Fruit fly (Drosophila melanogaster) whole organism, wandering third instar larva: ENCODE results near the gene MTF-1.

Source experiments
- Abd-B ChIP-seq: fragments of >200 bp; optimal IDR thresholded peaks from 2 replicates; lab custom pipeline; 2017; ENCODE audit warnings: missing biosample characterization, missing genetic modification characterization
- CG32264 ChIP-seq: fragments of 200-800 bp; sonication (Bioruptor generic); optimal IDR thresholded peaks from 2 replicates; lab custom pipeline; 2016; ENCODE audit warnings: missing biosample characterization, missing genetic modification characterization
- CG9705 ChIP-seq: fragments of 200-800 bp; sonication (Bioruptor generic); optimal IDR thresholded peaks from 2 replicates; lab custom pipeline; 2018; ENCODE audit warnings: missing biosample characterization, mild to moderate bottlenecking, missing genetic modification characterization
- CrebA ChIP-seq: fragments of 200-800 bp; sonication (Bioruptor generic); optimal IDR thresholded peaks from 2 replicates; lab custom pipeline; 2016; ENCODE audit warnings: missing biosample characterization, mild to moderate bottlenecking, missing genetic modification characterization, borderline replicate concordance
- Dfd ChIP-seq: fragments of >200 bp; optimal IDR thresholded peaks from 2 replicates; lab custom pipeline; 2017; ENCODE audit warnings: missing biosample characterization, missing genetic modification characterization
- Dif ChIP-seq: fragments of 200-275, 200-300 bp; sonication (Bioruptor generic); optimal IDR thresholded peaks from 2 replicates; lab custom pipeline; 2018; ENCODE audit warnings: missing biosample characterization, missing genetic modification characterization; ENCODE audit not compliant: partially characterized antibody
- GATAd ChIP-seq: sonication (Bioruptor generic); optimal IDR thresholded peaks from 2 replicates; lab custom pipeline; 2016; ENCODE audit warnings: missing biosample characterization, missing genetic modification characterization
- HLH106 ChIP-seq: fragments of 200-800 bp; optimal IDR thresholded peaks from 3 replicates; lab custom pipeline; 2019; ENCODE audit warnings: missing biosample characterization, mild to moderate bottlenecking, missing genetic modification characterization, moderate library complexity
- Hnf4 ChIP-seq: fragments of 200-800 bp; sonication (Bioruptor generic); optimal IDR thresholded peaks from 2 replicates; lab custom pipeline; 2016; ENCODE audit warnings: missing biosample characterization, mild to moderate bottlenecking, missing genetic modification characterization
- Hr78 ChIP-seq: fragments of >200 bp; optimal IDR thresholded peaks from 2 replicates; lab custom pipeline; 2017; ENCODE audit warnings: missing biosample characterization, missing genetic modification characterization
- Hr83 ChIP-seq: fragments of 200-300 bp; sonication (Bioruptor generic); optimal IDR thresholded peaks from 2 replicates; lab custom pipeline; 2016; ENCODE audit warnings: missing biosample characterization, mild to moderate bottlenecking, missing genetic modification characterization, moderate library complexity; ENCODE audit not compliant: poor library complexity, severe bottlenecking
- Jra ChIP-seq: sonication (Bioruptor generic); optimal IDR thresholded peaks from 2 replicates; lab custom pipeline; 2016; ENCODE audit warnings: missing biosample characterization, missing genetic modification characterization
- Mio ChIP-seq: sonication (Bioruptor generic); optimal IDR thresholded peaks from 2 replicates; lab custom pipeline; 2016; ENCODE audit warnings: missing biosample characterization, missing genetic modification characterization
- Myc ChIP-seq: fragments of >200 bp; optimal IDR thresholded peaks from 2 replicates; lab custom pipeline; 2017
- N ChIP-seq: fragments of >200 bp; optimal IDR thresholded peaks from 2 replicates; lab custom pipeline; 2018; ENCODE audit warnings: missing biosample characterization, missing external identifiers, missing genetic modification characterization
- OdsH ChIP-seq: fragments of 200-800 bp; sonication (Bioruptor generic); optimal IDR thresholded peaks from 2 replicates; lab custom pipeline; 2016; ENCODE audit warnings: missing biosample characterization, mild to moderate bottlenecking, missing genetic modification characterization
- Rel ChIP-seq, 2 experiments: fragments of 200-800 bp; sonication (Bioruptor generic) in 1 of 2; optimal IDR thresholded peaks; 2 replicates in 1 of 2; 3 replicates in 1 of 2; lab custom pipeline; 2016 to 2019; ENCODE audit warnings: mild to moderate bottlenecking in 2 of 2, missing biosample characterization in 2 of 2, missing genetic modification characterization in 2 of 2, moderate library complexity in 1 of 2
- Sp1 ChIP-seq: fragments of 200-800 bp; sonication (Bioruptor generic); optimal IDR thresholded peaks from 3 replicates; lab custom pipeline; 2019; ENCODE audit warnings: missing biosample characterization, mild to moderate bottlenecking, missing genetic modification characterization, moderate library complexity
- Vsx2 ChIP-seq: fragments of 200-300, 225-300 bp; sonication (Bioruptor generic); optimal IDR thresholded peaks from 2 replicates; lab custom pipeline; 2018; ENCODE audit warnings: missing biosample characterization, missing genetic modification characterization; ENCODE audit not compliant: partially characterized antibody
- br ChIP-seq: fragments of 200-800 bp; sonication (Bioruptor generic); optimal IDR thresholded peaks from 2 replicates; lab custom pipeline; 2016; ENCODE audit warnings: missing biosample characterization, missing genetic modification characterization
- brk ChIP-seq: fragments of 200-800 bp; sonication (Bioruptor generic); optimal IDR thresholded peaks from 2 replicates; lab custom pipeline; 2016; ENCODE audit warnings: missing biosample characterization, mild to moderate bottlenecking, missing genetic modification characterization
- dl ChIP-seq, 2 experiments: fragments of 175-275, 200-275 bp in 1 of 2; fragments of 200-275 bp in 1 of 2; sonication (Bioruptor generic); optimal IDR thresholded peaks; lab custom pipeline; 2018; ENCODE audit warnings: mild to moderate bottlenecking in 2 of 2, missing biosample characterization in 2 of 2, missing genetic modification characterization in 2 of 2, moderate library complexity in 2 of 2; ENCODE audit not compliant: partially characterized antibody in 2 of 2, insufficient read depth in 1 of 2
- dmrt93B ChIP-seq: fragments of 200-800 bp; sonication (Bioruptor generic); optimal IDR thresholded peaks from 2 replicates; lab custom pipeline; 2018; ENCODE audit warnings: missing biosample characterization, mild to moderate bottlenecking, missing genetic modification characterization
- dsf ChIP-seq: sonication (Bioruptor generic); optimal IDR thresholded peaks from 2 replicates; lab custom pipeline; 2016; ENCODE audit warnings: missing biosample characterization, missing genetic modification characterization, borderline replicate concordance
- ey ChIP-seq: fragments of 200-800 bp; sonication (Bioruptor generic); optimal IDR thresholded peaks from 2 replicates; lab custom pipeline; 2016; ENCODE audit warnings: missing biosample characterization, missing genetic modification characterization
- foxo ChIP-seq, 2 experiments: fragments of 200-800 bp; sonication (Bioruptor generic); optimal IDR thresholded peaks; 2 replicates in 1 of 2; 3 replicates in 1 of 2; lab custom pipeline; 2016 to 2017; ENCODE audit warnings: missing biosample characterization in 2 of 2, missing genetic modification characterization in 2 of 2
- fru ChIP-seq: fragments of 200-800 bp; sonication (Bioruptor generic); optimal IDR thresholded peaks from 3 replicates; lab custom pipeline; 2016; ENCODE audit warnings: missing biosample characterization, mild to moderate bottlenecking, missing genetic modification characterization
- h ChIP-seq: fragments of 200-800 bp; sonication (Bioruptor generic); optimal IDR thresholded peaks from 3 replicates; lab custom pipeline; 2016; ENCODE audit warnings: missing biosample characterization, mild to moderate bottlenecking, missing genetic modification characterization
- jim ChIP-seq: fragments of 175-275, 200-325 bp; sonication (Bioruptor generic); optimal IDR thresholded peaks from 2 replicates; lab custom pipeline; 2016; ENCODE audit warnings: missing biosample characterization, mild to moderate bottlenecking, missing genetic modification characterization
- lola ChIP-seq: fragments of >200 bp; optimal IDR thresholded peaks from 2 replicates; lab custom pipeline; 2017; ENCODE audit warnings: missing biosample characterization, missing genetic modification characterization
- pan ChIP-seq: fragments of >200 bp; optimal IDR thresholded peaks from 2 replicates; lab custom pipeline; 2017
- psq ChIP-seq: fragments of 200-800 bp; sonication (Bioruptor generic); optimal IDR thresholded peaks from 3 replicates; lab custom pipeline; 2017; ENCODE audit warnings: missing biosample characterization, mild to moderate bottlenecking, missing genetic modification characterization, moderate library complexity
- rgr ChIP-seq: fragments of 200-800 bp; sonication (Bioruptor generic); optimal IDR thresholded peaks from 3 replicates; lab custom pipeline; 2016; ENCODE audit warnings: missing biosample characterization, mild to moderate bottlenecking, missing genetic modification characterization
- sage ChIP-seq: fragments of 200-800 bp; sonication (Bioruptor generic); optimal IDR thresholded peaks from 2 replicates; lab custom pipeline; 2016; ENCODE audit warnings: missing biosample characterization, mild to moderate bottlenecking, missing genetic modification characterization
- sv ChIP-seq: fragments of 200-800 bp; sonication (Bioruptor generic); optimal IDR thresholded peaks from 3 replicates; lab custom pipeline; 2016; ENCODE audit warnings: missing biosample characterization, missing genetic modification characterization
- tai ChIP-seq: sonication (Bioruptor generic); optimal IDR thresholded peaks from 2 replicates; lab custom pipeline; 2016; ENCODE audit warnings: missing biosample characterization, missing genetic modification characterization
- usp ChIP-seq: fragments of >200 bp; optimal IDR thresholded peaks from 2 replicates; lab custom pipeline; 2017; ENCODE audit warnings: missing biosample characterization, missing genetic modification characterization
- woc ChIP-seq: sonication (Bioruptor generic); optimal IDR thresholded peaks from 2 replicates; lab custom pipeline; 2016; ENCODE audit warnings: missing biosample characterization, mild to moderate bottlenecking, missing genetic modification characterization

MTF-1 gene

dm6 chr3L:9404497-9404896 is 25.6 kb upstream of the MTF-1 start, which contains the start of gene Cpr67B:
Gene Cpr67B, plus strand, starts transcription at chr3L:9404797.
- TF ChIP-seq GATAd (GFP tag; lab: Kevin White, UChicago) (no peak), foxo (GFP tag; optimal IDR thresholded peaks at IDR 0.05; lab: Kevin White, UChicago) (no peak), fru (GFP tag; lab: Kevin White, UChicago) (no peak), tai (GFP tag; lab: Kevin White, UChicago) (no peak), Hr83 (GFP tag; lab: Kevin White, UChicago) (no peak), jim (GFP tag; lab: Kevin White, UChicago) (no peak), dmrt93B (no peak), dsf (GFP tag; lab: Kevin White, UChicago) (no peak), woc (no peak), Sp1 (GFP tag; lab: Kevin White, UChicago) (no peak), CG9705 (no peak), CrebA (no peak), Hr78 (GFP tag; lab: Kevin White, UChicago) (no peak), br (GFP tag; lab: Kevin White, UChicago) (no peak), Myc (lab: Kevin White, UChicago) (no peak), Hnf4 (GFP tag; lab: Kevin White, UChicago) (no peak)
- TF ChIP-seq, all 38 proteins: peak for 0

DNA sequence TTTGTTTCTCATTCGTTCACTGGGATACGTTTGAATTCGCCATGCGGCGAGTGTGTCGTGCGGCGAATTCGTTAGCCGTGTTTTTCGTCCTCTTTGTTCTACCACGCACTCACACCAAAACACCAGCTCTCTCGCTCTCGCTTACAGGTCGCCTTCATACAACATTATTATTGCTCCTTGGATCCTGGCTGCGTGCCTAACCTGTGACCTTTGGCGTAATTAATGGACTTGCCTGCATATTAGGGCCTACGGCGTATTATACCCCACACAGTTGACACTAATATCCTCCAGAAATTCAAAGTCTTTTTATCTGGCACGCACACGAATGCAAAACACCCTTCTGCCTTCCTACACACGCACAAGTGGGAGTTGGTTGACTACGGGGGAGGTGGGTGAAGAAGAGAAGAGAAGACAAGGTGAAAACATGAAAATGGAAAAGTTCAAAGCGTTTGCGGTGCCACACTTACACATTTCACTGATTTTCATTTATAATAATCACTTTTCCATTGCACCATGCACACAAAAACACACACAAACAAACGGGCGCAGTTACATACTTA is 20.0 kb upstream of the MTF-1 start:
- TF ChIP-seq pan (lab: Kevin White, UChicago) (no peak), sage (GFP tag; lab: Kevin White, UChicago) (no peak), lola (GFP tag; lab: Kevin White, UChicago) (no peak), psq (GFP tag; lab: Kevin White, UChicago) (peak; percentile 15)

- TF ChIP-seq h (GFP tag; lab: Kevin White, UChicago) (peak; percentile 77), dsf (GFP tag; lab: Kevin White, UChicago) (peak; percentile 71), Hr83 (GFP tag; lab: Kevin White, UChicago) (peak; percentile 22), Mio (GFP tag; lab: Kevin White, UChicago) (no peak), pan (lab: Kevin White, UChicago) (no peak), CG32264 (no peak), OdsH (GFP tag; lab: Kevin White, UChicago) (peak; percentile 77), sage (GFP tag; lab: Kevin White, UChicago) (peak; percentile 56), HLH106 (tag; lab: Kevin White, UChicago) (peak; percentile 84), Abd-B (GFP tag; lab: Kevin White, UChicago) (no peak), GATAd (GFP tag; lab: Kevin White, UChicago) (peak; percentile 22), ey (GFP tag; lab: Kevin White, UChicago) (peak; percentile 81), CrebA (no peak), Jra (GFP tag; lab: Kevin White, UChicago) (peak; percentile 77), CG9705 (peak; percentile 77), Dfd (no peak), Hr78 (GFP tag; lab: Kevin White, UChicago) (no peak), woc (peak; percentile 66), Rel (GFP tag; optimal IDR thresholded peaks at IDR 0.05; lab: Kevin White, UChicago) (no peak), Rel (tag; optimal IDR thresholded peaks at IDR 0.05; lab: Kevin White, UChicago) (peak; percentile 60), Dif (GFP tag; lab: Kevin White, UChicago) (no peak), dmrt93B (no peak), brk (GFP tag; lab: Kevin White, UChicago) (peak; percentile 86), lola (GFP tag; lab: Kevin White, UChicago) (no peak), Vsx2 (no peak), Hnf4 (GFP tag; lab: Kevin White, UChicago) (peak; percentile 77), usp (GFP tag; lab: Kevin White, UChicago) (no peak), sv (GFP tag; lab: Kevin White, UChicago) (peak; percentile 81), dl (GFP tag; optimal IDR thresholded peaks at IDR 0.05; lab: Kevin White, UChicago; ENCODE audit: insufficient read depth in 1 of 2, partially characterized antibody in 2 of 2) (no peak), N (GFP tag; lab: Kevin White, UChicago) (no peak), br (GFP tag; lab: Kevin White, UChicago) (peak; percentile 78), psq (GFP tag; lab: Kevin White, UChicago) (peak; percentile 58), tai (GFP tag; lab: Kevin White, UChicago) (no peak), fru (GFP tag; lab: Kevin White, UChicago) (peak; percentile 61), Sp1 (GFP tag; lab: Kevin White, UChicago) (peak; percentile 76), Myc (lab: Kevin White, UChicago) (no peak), rgr (GFP tag; lab: Kevin White, UChicago) (peak; percentile 88), jim (GFP tag; lab: Kevin White, UChicago) (no peak), foxo (GFP tag; optimal IDR thresholded peaks at IDR 0.05; lab: Kevin White, UChicago) (peak in 1 of 2 experiments; percentile 86)
Measured at dm6 chr3L:9410754-9411423, 19.2 kb upstream of the MTF-1 start, which contains the start of the genes CG4022 and Cpsf5. Gene CG4022, minus strand, starts transcription at chr3L:9410832. Gene Cpsf5, plus strand, starts transcription at chr3L:9411038.
